Worm (Caenorhabditis elegans) whole organism, midembryonic: ENCODE data around the gene set-5.

Source experiments
- T22C8.4 ChIP-seq: fragments of 200-800 bp; sonication (Bioruptor generic); IDR thresholded peaks from 2 replicates; pipeline ENCODE4 v1.3.6; 2022; ENCODE audit warnings: missing genetic modification characterization, missing compliant biosample characterization
- flt-1 ChIP-seq: fragments of 200-800 bp; sonication (Bioruptor generic); IDR thresholded peaks from 2 replicates; pipeline ENCODE4 v1.3.6; 2022; ENCODE audit warnings: missing genetic modification characterization, missing compliant biosample characterization
- klf-2 ChIP-seq: fragments of 200-800 bp; sonication (Bioruptor generic); conservative IDR thresholded peaks from 2 replicates; pipeline ENCODE4 v1.3.6; 2022; ENCODE audit warnings: missing genetic modification reagents, missing genetic modification characterization, missing compliant biosample characterization
- med-1 ChIP-seq: sonication (generic microtip); optimal IDR thresholded peaks from 2 replicates; lab custom pipeline; 2017; ENCODE audit warnings: missing genetic modification characterization, mild to moderate bottlenecking, missing compliant biosample characterization, antibody characterized with exemption, missing genetic modification reagents; ENCODE audit not compliant: insufficient read depth
- ref-1 ChIP-seq: fragments of 200-800 bp; sonication (Bioruptor generic); conservative IDR thresholded peaks from 2 replicates; pipeline ENCODE4 v1.3.6; 2022; ENCODE audit warnings: missing genetic modification reagents, missing genetic modification characterization, missing compliant biosample characterization
- tab-1 ChIP-seq: fragments of 200-800 bp; sonication (Bioruptor generic); IDR thresholded peaks from 2 replicates; pipeline ENCODE4 v1.3.6; 2022; ENCODE audit warnings: missing genetic modification characterization, missing compliant biosample characterization
- ztf-23 ChIP-seq: fragments of 200-800 bp; sonication (Bioruptor generic); IDR thresholded peaks from 2 replicates; pipeline ENCODE4 v1.3.6; 2022; ENCODE audit warnings: missing genetic modification reagents, missing genetic modification characterization, missing compliant biosample characterization
- ztf-29 ChIP-seq: fragments of 200-800 bp; sonication (Bioruptor generic); IDR thresholded peaks from 2 replicates; pipeline ENCODE4 v1.3.6; 2022; ENCODE audit warnings: missing genetic modification reagents, missing genetic modification characterization, missing compliant biosample characterization

DNA sequence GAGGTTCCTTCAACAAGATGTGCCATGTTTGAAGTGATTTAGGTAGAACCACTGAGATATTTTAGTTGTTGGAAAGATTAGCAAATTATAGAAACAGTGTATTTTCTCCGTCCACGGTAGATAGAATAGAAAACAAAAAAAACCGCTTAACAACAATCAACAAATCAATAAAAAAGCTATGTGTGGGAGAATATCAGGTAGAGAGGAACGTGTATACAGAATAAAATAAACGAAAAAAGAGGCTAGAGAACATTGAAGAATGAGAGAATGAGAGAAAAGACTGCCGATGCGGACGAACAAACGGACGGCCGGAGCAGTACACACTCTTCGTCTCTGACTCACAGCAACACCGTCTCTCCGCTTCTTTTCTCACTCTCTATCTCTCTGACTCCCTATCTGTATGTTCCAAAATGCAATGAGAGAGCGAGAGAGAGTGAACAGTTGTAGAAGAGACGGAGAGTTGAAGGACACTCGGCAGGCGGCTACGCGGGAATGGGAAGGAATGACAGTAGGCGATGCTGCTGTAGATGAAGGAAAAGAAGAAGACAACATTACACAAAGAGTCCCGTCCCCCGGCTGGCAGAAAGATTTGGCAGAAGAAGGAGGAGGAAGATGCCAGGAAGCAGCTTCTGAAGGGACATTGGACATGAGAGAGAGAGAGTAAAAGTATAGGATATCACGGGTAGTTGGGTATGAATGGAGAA is 2.0 kb upstream of the set-5 start, which contains the start of gene unc-112:
- TF ChIP-seq T22C8.4 (GFP tag; lab: Robert Waterston, UW), result no peak
- 0 out of 2 replicates have a peak, but pooled peaks have one; percentile 38 for TF ChIP-seq klf-2
- no peak for TF ChIP-seq ref-1 (GFP tag; lab: Robert Waterston, UW)
- 0 out of 2 replicates have a peak, but pooled peaks have one; percentile 31 for TF ChIP-seq ztf-29 (GFP tag; lab: Robert Waterston, UW)
- TF ChIP-seq flt-1 (GFP tag; lab: Robert Waterston, UW), result 0 out of 2 replicates have a peak, but pooled peaks have one; percentile 11
- TF ChIP-seq med-1 (GFP tag; lab: Kevin White, UChicago), result no peak
- peak; percentile 66; the same call in 1 of the 2 replicates for TF ChIP-seq ztf-23 (GFP tag; lab: Robert Waterston, UW)
- no peak for TF ChIP-seq tab-1 (GFP tag; lab: Robert Waterston, UW)
